Fruit fly (Drosophila melanogaster) whole organism, embryonic: Measurements from ENCODE around the gene CG42445.

ENCODE experiments used
- CG12071 ChIP-seq: fragments of 200-800 bp; sonication (Bioruptor generic); optimal IDR thresholded peaks from 3 replicates; lab custom pipeline; 2018; ENCODE audit warnings: missing biosample characterization, mild to moderate bottlenecking, missing genetic modification characterization
- CG12659 ChIP-seq: fragments of 200-800 bp; sonication (Bioruptor generic); optimal IDR thresholded peaks from 3 replicates; lab custom pipeline; 2017; ENCODE audit warnings: mild to moderate bottlenecking, missing biosample characterization, missing genetic modification reagents, missing genetic modification characterization
- CG14050 ChIP-seq: fragments of 200-800 bp; sonication (Bioruptor generic); IDR thresholded peaks from 3 replicates; pipeline ENCODE4 v1.3.6; 2022; ENCODE audit warnings: missing biosample characterization, missing genetic modification characterization
- CG15073 ChIP-seq: fragments of 200-800 bp; sonication (Bioruptor generic); optimal IDR thresholded peaks from 2 replicates; lab custom pipeline; 2016; ENCODE audit warnings: missing biosample characterization, missing genetic modification characterization
- CG17612 ChIP-seq: fragments of 200-800 bp; sonication (Bioruptor generic); IDR thresholded peaks from 2 replicates; pipeline ENCODE4 v1.3.6; 2022; ENCODE audit warnings: missing biosample characterization, missing genetic modification characterization
- CG18619 ChIP-seq: fragments of 200-800 bp; sonication (Bioruptor generic); optimal IDR thresholded peaks from 3 replicates; lab custom pipeline; 2017; ENCODE audit warnings: missing biosample characterization, mild to moderate bottlenecking, missing genetic modification characterization
- CG18764 ChIP-seq: fragments of 200-800 bp; sonication (Bioruptor generic); optimal IDR thresholded peaks from 3 replicates; lab custom pipeline; 2016; ENCODE audit warnings: missing biosample characterization, missing genetic modification characterization
- CG2129 ChIP-seq: fragments of 200-800 bp; sonication (Bioruptor generic); IDR thresholded peaks from 2 replicates; pipeline ENCODE4 v1.3.6; 2022; ENCODE audit warnings: missing biosample characterization, missing genetic modification characterization; ENCODE audit not compliant: partially characterized antibody
- CG2202 ChIP-seq: fragments of 200-800 bp; sonication (Bioruptor generic); optimal IDR thresholded peaks from 2 replicates; lab custom pipeline; 2018; ENCODE audit warnings: missing biosample characterization, mild to moderate bottlenecking, missing genetic modification characterization
- CG2889 ChIP-seq: fragments of 200-800 bp; sonication (Bioruptor generic); IDR thresholded peaks from 3 replicates; pipeline ENCODE4 v1.3.6; 2022; ENCODE audit warnings: missing biosample characterization, missing genetic modification characterization
- CG32772 ChIP-seq: fragments of 200-800 bp; sonication (Bioruptor generic); IDR thresholded peaks from 2 replicates; pipeline ENCODE4 v1.3.6; 2022; ENCODE audit warnings: missing biosample characterization, missing genetic modification characterization
- CG3726 ChIP-seq: fragments of 200-800 bp; sonication (Bioruptor generic); IDR thresholded peaks from 3 replicates; pipeline ENCODE4, ENCODE4 v1.3.6; 2022; ENCODE audit warnings: missing biosample characterization, missing genetic modification characterization
- CG3847 ChIP-seq: fragments of 200-800 bp; sonication (Bioruptor generic); IDR thresholded peaks from 2 replicates; pipeline ENCODE4 v1.3.6; 2022; ENCODE audit warnings: missing biosample characterization, missing genetic modification characterization
- CG3995 ChIP-seq: fragments of 200-800 bp; sonication (Bioruptor generic); optimal IDR thresholded peaks from 3 replicates; lab custom pipeline; 2016; ENCODE audit warnings: missing biosample characterization, missing genetic modification characterization
- CG7271 ChIP-seq: fragments of 200-800 bp; sonication (Bioruptor generic); optimal IDR thresholded peaks from 2 replicates; lab custom pipeline; 2018; ENCODE audit warnings: missing biosample characterization, mild to moderate bottlenecking, missing genetic modification characterization, moderate library complexity
- CG7556 ChIP-seq: fragments of 200-800 bp; sonication (Bioruptor generic); optimal IDR thresholded peaks from 2 replicates; lab custom pipeline; 2017; ENCODE audit warnings: missing biosample characterization, mild to moderate bottlenecking, missing genetic modification characterization
- CG8388 ChIP-seq: fragments of 200-800 bp; sonication (Bioruptor generic); optimal IDR thresholded peaks from 2 replicates; lab custom pipeline; 2019; ENCODE audit warnings: missing biosample characterization, mild to moderate bottlenecking, missing genetic modification characterization, moderate library complexity
- CoRest ChIP-seq: fragments of 200-800 bp; sonication (Bioruptor generic); optimal IDR thresholded peaks from 3 replicates; lab custom pipeline; 2018; ENCODE audit warnings: missing biosample characterization, mild to moderate bottlenecking, missing genetic modification characterization, moderate library complexity
- Deaf1 ChIP-seq: fragments of 200-800 bp; optimal IDR thresholded peaks from 3 replicates; lab custom pipeline; 2019; ENCODE audit warnings: missing biosample characterization, mild to moderate bottlenecking, missing genetic modification characterization, moderate library complexity
- Dfd ChIP-seq, 2 experiments: fragments of >200 bp; optimal IDR thresholded peaks; 2 replicates each; lab custom pipeline; 2017; ENCODE audit warnings: missing biosample characterization in 2 of 2, missing genetic modification characterization in 2 of 2
- Dll ChIP-seq: fragments of 200-800 bp; sonication (Bioruptor generic); IDR thresholded peaks from 4 replicates; pipeline ENCODE4 v1.3.6; 2022; ENCODE audit warnings: missing biosample characterization, missing genetic modification characterization; ENCODE audit not compliant: partially characterized antibody
- Ets65A ChIP-seq: fragments of 200-800 bp; sonication (Bioruptor generic); peaks from one replicate; lab custom pipeline; 2016; ENCODE audit warnings: missing biosample characterization, missing genetic modification characterization
- Hmr ChIP-seq: fragments of 200-800 bp; sonication (Bioruptor generic); optimal IDR thresholded peaks from 3 replicates; lab custom pipeline; 2017; ENCODE audit warnings: mild to moderate bottlenecking, missing biosample characterization, missing genetic modification reagents, missing genetic modification characterization
- Lim3 ChIP-seq: fragments of 200-800 bp; sonication (Bioruptor generic); IDR thresholded peaks from 2 replicates; pipeline ENCODE4 v1.3.6; 2022; ENCODE audit warnings: missing biosample characterization, missing genetic modification characterization
- Meics ChIP-seq: fragments of 200-800 bp; sonication (Bioruptor generic); optimal IDR thresholded peaks from 2 replicates; lab custom pipeline; 2017; ENCODE audit warnings: missing biosample characterization, mild to moderate bottlenecking, missing genetic modification characterization
- Myb ChIP-seq: fragments of 200-800 bp; sonication (Bioruptor generic); optimal IDR thresholded peaks from 2 replicates; lab custom pipeline; 2016; ENCODE audit warnings: missing biosample characterization, missing genetic modification characterization
- Sry-β ChIP-seq: fragments of 200-800 bp; sonication (Bioruptor generic); optimal IDR thresholded peaks from 2 replicates; lab custom pipeline; 2018; ENCODE audit warnings: missing biosample characterization, mild to moderate bottlenecking, missing genetic modification characterization, moderate library complexity
- Sry-δ ChIP-seq: fragments of 200-800 bp; sonication (Bioruptor generic); optimal IDR thresholded peaks from 2 replicates; lab custom pipeline; 2016; ENCODE audit warnings: missing biosample characterization, missing genetic modification characterization
- Stat92E ChIP-seq, 3 experiments: fragments of >200 bp in 2 of 3; fragments of 200-800 bp in 1 of 3; sonication (Bioruptor generic) in 1 of 3; optimal IDR thresholded peaks; 2 replicates each; lab custom pipeline; 2017 to 2019; ENCODE audit warnings: missing biosample characterization in 3 of 3, missing genetic modification characterization in 3 of 3, mild to moderate bottlenecking in 1 of 3, moderate library complexity in 1 of 3
- Xrp1 ChIP-seq: fragments of 200-800 bp; sonication (Bioruptor generic); IDR thresholded peaks from 2 replicates; pipeline ENCODE4 v1.3.6; 2022; ENCODE audit warnings: missing biosample characterization, missing genetic modification characterization
- ara ChIP-seq: fragments of 200-800 bp; sonication (Bioruptor generic); IDR thresholded peaks from 2 replicates; pipeline ENCODE4 v1.3.6; 2022; ENCODE audit warnings: missing biosample characterization, missing genetic modification characterization
- bab2 ChIP-seq: fragments of 200-800 bp; sonication (Bioruptor generic); optimal IDR thresholded peaks from 2 replicates; lab custom pipeline; 2016; ENCODE audit warnings: missing biosample characterization, missing genetic modification characterization
- cad ChIP-seq: fragments of >200 bp; optimal IDR thresholded peaks from 2 replicates; lab custom pipeline; 2017; ENCODE audit warnings: missing biosample characterization, missing genetic modification characterization
- cas ChIP-seq: fragments of 200-800 bp; sonication (Bioruptor generic); IDR thresholded peaks from 2 replicates; pipeline ENCODE4 v1.3.6; 2022; ENCODE audit warnings: missing biosample characterization, missing genetic modification characterization
- cato ChIP-seq: fragments of 200-800 bp; sonication (Bioruptor generic); optimal IDR thresholded peaks from 2 replicates; lab custom pipeline; 2016; ENCODE audit warnings: missing biosample characterization, missing genetic modification characterization, borderline replicate concordance
- chinmo ChIP-seq: fragments of 200-800 bp; sonication (Bioruptor generic); IDR thresholded peaks from 4 replicates; pipeline ENCODE4 v1.3.6; 2022; ENCODE audit warnings: missing biosample characterization, missing genetic modification characterization; ENCODE audit not compliant: partially characterized antibody
- chm ChIP-seq: fragments of 200-800 bp; sonication (Bioruptor generic); IDR thresholded peaks from 2 replicates; pipeline ENCODE4 v1.3.6; 2022; ENCODE audit warnings: missing biosample characterization, missing genetic modification characterization
- chn ChIP-seq: fragments of 200-800 bp; sonication (Bioruptor generic); optimal IDR thresholded peaks from 2 replicates; lab custom pipeline; 2016; ENCODE audit warnings: missing biosample characterization, missing genetic modification characterization
- crol ChIP-seq: fragments of 200-800 bp; sonication (Bioruptor generic); IDR thresholded peaks from 2 replicates; pipeline ENCODE4 v1.3.6; 2022; ENCODE audit warnings: missing biosample characterization, missing genetic modification characterization
- crp ChIP-seq, 2 experiments: fragments of 200-800 bp; sonication (Bioruptor generic); optimal IDR thresholded peaks; 2 replicates in 1 of 2; 3 replicates in 1 of 2; lab custom pipeline; 2017; ENCODE audit warnings: missing biosample characterization in 2 of 2, missing genetic modification characterization in 2 of 2, mild to moderate bottlenecking in 1 of 2, moderate library complexity in 1 of 2
- dati ChIP-seq: fragments of 200-800 bp; sonication (Bioruptor generic); IDR thresholded peaks from 2 replicates; pipeline ENCODE4 v1.3.6; 2022; ENCODE audit warnings: missing biosample characterization, missing genetic modification characterization
- dpn ChIP-seq, 2 experiments: fragments of 200-800 bp; sonication (Bioruptor generic); optimal IDR thresholded peaks; 3 replicates each; lab custom pipeline; 2016; ENCODE audit warnings: missing biosample characterization in 2 of 2, missing genetic modification characterization in 2 of 2
- exex ChIP-seq: fragments of 200-800 bp; sonication (Bioruptor generic); optimal IDR thresholded peaks from 4 replicates; lab custom pipeline; 2018; ENCODE audit warnings: missing biosample characterization, mild to moderate bottlenecking, missing genetic modification characterization, moderate library complexity
- kay ChIP-seq: fragments of 200-800 bp; sonication (Bioruptor generic); optimal IDR thresholded peaks from 2 replicates; lab custom pipeline; 2016; ENCODE audit warnings: missing biosample characterization, missing genetic modification characterization
- p53 ChIP-seq: fragments of 200-800 bp; sonication (Bioruptor generic); optimal IDR thresholded peaks from 2 replicates; lab custom pipeline; 2016; ENCODE audit warnings: missing biosample characterization, missing genetic modification characterization
- psq ChIP-seq: fragments of 200-800 bp; sonication (Bioruptor generic); optimal IDR thresholded peaks from 2 replicates; lab custom pipeline; 2017; ENCODE audit warnings: missing biosample characterization, missing genetic modification characterization
- pzg ChIP-seq: fragments of 200-800 bp; sonication (Bioruptor generic); optimal IDR thresholded peaks from 3 replicates; lab custom pipeline; 2018; ENCODE audit warnings: missing biosample characterization, mild to moderate bottlenecking, missing genetic modification characterization, moderate library complexity
- sens ChIP-seq: fragments of 200-800 bp; sonication (Bioruptor generic); peaks from one replicate; lab custom pipeline; 2016; ENCODE audit warnings: missing biosample characterization, missing genetic modification characterization
- sim ChIP-seq: fragments of 200-800 bp; sonication (Bioruptor generic); IDR thresholded peaks from 2 replicates; pipeline ENCODE4 v1.3.6; 2022; ENCODE audit warnings: missing biosample characterization, missing genetic modification characterization
- stwl ChIP-seq: fragments of 200-800 bp; sonication (Bioruptor generic); optimal IDR thresholded peaks from 3 replicates; lab custom pipeline; 2018; ENCODE audit warnings: missing biosample characterization, mild to moderate bottlenecking, missing genetic modification characterization, moderate library complexity

The CG42445 gene

dm6 chr3L:8175818-8176217 is 17.1 kb upstream of the CG42445 start, which contains the start of gene RecQ4 (continued):
- TF ChIP-seq CG18764: no peak
- no peak for TF ChIP-seq cad (GFP tag; lab: Kevin White, UChicago)
- TF ChIP-seq CG15073 (GFP tag; lab: Kevin White, UChicago): no peak
- TF ChIP-seq CG2202 (tag; lab: Kevin White, UChicago): no peak
- no peak for TF ChIP-seq sim
- TF ChIP-seq stwl (tag; lab: Kevin White, UChicago): peak; percentile 77
- TF ChIP-seq Hmr: no peak
- no peak for TF ChIP-seq Dll (GFP tag; lab: Robert Waterston, UW)
- TF ChIP-seq CG3847: peak; percentile 87
- TF ChIP-seq Sry-β (GFP tag; lab: Kevin White, UChicago): no peak
- TF ChIP-seq Dfd (GFP tag; optimal IDR thresholded peaks at IDR 0.05; lab: Kevin White, UChicago): no peak
- no peak for TF ChIP-seq Lim3
- no peak for TF ChIP-seq CG18619 (GFP tag; lab: Kevin White, UChicago)
- no peak for TF ChIP-seq kay
- TF ChIP-seq CG32772 (GFP tag; lab: Robert Waterston, UW): no peak
- no peak for TF ChIP-seq CG17612 (GFP tag; lab: Robert Waterston, UW)
- peak in 1 of 2 experiments; percentile 7 for TF ChIP-seq dpn (GFP tag; optimal IDR thresholded peaks at IDR 0.05; lab: Kevin White, UChicago)
- no peak for TF ChIP-seq p53
- 0 out of 2 replicates have a peak, but pooled peaks have one; percentile 15 for TF ChIP-seq Xrp1
- no peak for TF ChIP-seq bab2 (GFP tag; lab: Kevin White, UChicago)
- no peak for TF ChIP-seq CG8388
- TF ChIP-seq CG12659 (GFP tag; lab: Kevin White, UChicago): no peak
- TF ChIP-seq psq (GFP tag; lab: Kevin White, UChicago): no peak
- TF ChIP-seq dati (GFP tag; lab: Robert Waterston, UW): no peak
- peak; percentile 77 for TF ChIP-seq sens
- TF ChIP-seq CG14050 (GFP tag; lab: Robert Waterston, UW): no peak
- TF ChIP-seq CG3726 (GFP tag; lab: Robert Waterston, UW): no peak
- TF ChIP-seq crol (GFP tag; lab: Robert Waterston, UW): no peak
- TF ChIP-seq CG2129 (GFP tag; lab: Robert Waterston, UW): no peak
- no peak for TF ChIP-seq CG12071
- no peak for TF ChIP-seq cas (GFP tag; lab: Robert Waterston, UW)
- TF ChIP-seq Sry-δ: peak; percentile 45

- TF ChIP-seq sens (peak; percentile 21), CG14050 (GFP tag; lab: Robert Waterston, UW) (no peak), exex (tag; lab: Kevin White, UChicago) (no peak), chinmo (GFP tag; lab: Robert Waterston, UW) (0 out of 4 replicates have a peak, but pooled peaks have one; percentile 50), Deaf1 (tag; lab: Kevin White, UChicago) (peak; percentile 67)
Observed at dm6 chr3L:8165436-8165835, 6.7 kb upstream of the CG42445 start, which contains the start of gene CG13675. Gene CG13675, minus strand, starts transcription at chr3L:8165518.

- peak; percentile 99 for TF ChIP-seq Myb
- TF ChIP-seq chm (GFP tag; lab: Robert Waterston, UW): no peak
- TF ChIP-seq crp (GFP tag; optimal IDR thresholded peaks at IDR 0.05; lab: Kevin White, UChicago): peak in 1 of 2 experiments; percentile 8
- no peak for TF ChIP-seq Stat92E (GFP tag; optimal IDR thresholded peaks at IDR 0.05; lab: Kevin White, UChicago)
- TF ChIP-seq CG7271 (tag; lab: Kevin White, UChicago): no peak
- peak; percentile 6 for TF ChIP-seq CG3995
- TF ChIP-seq chn (GFP tag; lab: Kevin White, UChicago): no peak
- no peak for TF ChIP-seq CG2889 (GFP tag; lab: Robert Waterston, UW)
- no peak for TF ChIP-seq ara (GFP tag; lab: Robert Waterston, UW)
- peak; percentile 21 for TF ChIP-seq CoRest
- TF ChIP-seq Ets65A (GFP tag; lab: Kevin White, UChicago): peak; percentile 72
- no peak for TF ChIP-seq Meics (GFP tag; lab: Kevin White, UChicago)
- no peak for TF ChIP-seq CG7556 (GFP tag; lab: Kevin White, UChicago)
- peak; percentile 21 for TF ChIP-seq pzg
- TF ChIP-seq cato: no peak
Observed at dm6 chr3L:8159724-8160422, 1.2 kb upstream of the CG42445 start, which contains the start of gene CG43886. Gene CG43886, minus strand, starts transcription at chr3L:8159774.
